Fruit fly (Drosophila melanogaster) whole organism, wandering third instar larva: ENCODE data around the gene CG11403.

Experiments
- Abd-B ChIP-seq: fragments of >200 bp; optimal IDR thresholded peaks from 2 replicates; lab custom pipeline; 2017; ENCODE audit warnings: missing biosample characterization, missing genetic modification characterization
- Dfd ChIP-seq: fragments of >200 bp; optimal IDR thresholded peaks from 2 replicates; lab custom pipeline; 2017; ENCODE audit warnings: missing biosample characterization, missing genetic modification characterization
- Rel ChIP-seq, 2 experiments: fragments of 200-800 bp; sonication (Bioruptor generic) in 1 of 2; optimal IDR thresholded peaks; 2 replicates in 1 of 2; 3 replicates in 1 of 2; lab custom pipeline; 2016 to 2019; ENCODE audit warnings: mild to moderate bottlenecking in 2 of 2, missing biosample characterization in 2 of 2, missing genetic modification characterization in 2 of 2, moderate library complexity in 1 of 2
- Sp1 ChIP-seq: fragments of 200-800 bp; sonication (Bioruptor generic); optimal IDR thresholded peaks from 3 replicates; lab custom pipeline; 2019; ENCODE audit warnings: missing biosample characterization, mild to moderate bottlenecking, missing genetic modification characterization, moderate library complexity
- dmrt93B ChIP-seq: fragments of 200-800 bp; sonication (Bioruptor generic); optimal IDR thresholded peaks from 2 replicates; lab custom pipeline; 2018; ENCODE audit warnings: missing biosample characterization, mild to moderate bottlenecking, missing genetic modification characterization
- fru ChIP-seq: fragments of 200-800 bp; sonication (Bioruptor generic); optimal IDR thresholded peaks from 3 replicates; lab custom pipeline; 2016; ENCODE audit warnings: missing biosample characterization, mild to moderate bottlenecking, missing genetic modification characterization
- pan ChIP-seq: fragments of >200 bp; optimal IDR thresholded peaks from 2 replicates; lab custom pipeline; 2017
- psq ChIP-seq: fragments of 200-800 bp; sonication (Bioruptor generic); optimal IDR thresholded peaks from 3 replicates; lab custom pipeline; 2017; ENCODE audit warnings: missing biosample characterization, mild to moderate bottlenecking, missing genetic modification characterization, moderate library complexity
- usp ChIP-seq: fragments of >200 bp; optimal IDR thresholded peaks from 2 replicates; lab custom pipeline; 2017; ENCODE audit warnings: missing biosample characterization, missing genetic modification characterization

DNA sequence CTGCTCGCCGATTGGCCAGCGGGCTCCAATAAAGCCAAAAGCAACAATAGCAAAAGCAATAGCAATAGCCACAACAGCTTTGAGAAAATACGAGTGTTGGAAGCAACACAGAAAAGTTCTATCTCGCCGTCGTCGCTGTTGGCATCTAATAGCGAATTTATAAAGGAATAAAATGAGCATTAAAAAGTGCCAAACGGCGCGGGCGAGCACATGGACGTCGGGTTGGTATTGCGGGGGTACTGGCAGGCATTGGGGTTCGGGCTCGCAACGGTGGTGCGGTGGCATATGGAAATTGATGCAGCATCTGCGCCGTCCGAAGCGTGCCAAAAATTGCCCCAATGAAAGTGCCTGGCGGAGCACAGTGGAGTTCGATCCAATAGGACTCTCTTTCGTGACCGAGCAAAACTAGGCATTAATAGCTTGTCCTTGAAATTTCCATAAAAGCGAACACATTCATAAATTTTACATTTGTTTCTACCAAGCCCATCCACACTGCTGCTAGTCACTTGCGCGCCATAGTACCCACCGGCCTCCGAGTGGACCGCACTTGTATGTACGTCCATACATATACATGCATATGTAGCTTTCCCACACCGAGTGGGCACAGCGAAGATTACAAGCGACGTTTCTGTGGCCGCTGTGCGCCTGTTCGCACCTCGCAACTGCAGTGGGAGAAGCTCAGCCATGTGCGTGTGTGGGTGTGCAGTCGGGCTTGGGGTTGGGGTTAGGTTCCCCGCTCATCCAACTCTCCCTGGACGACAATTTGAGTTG lies 37.3 kb upstream of the CG11403 start:
- TF ChIP-seq psq (GFP tag; lab: Kevin White, UChicago) (peak; percentile 82), fru (GFP tag; lab: Kevin White, UChicago) (peak; percentile 95), Abd-B (GFP tag; lab: Kevin White, UChicago) (no peak), dmrt93B (GFP tag; lab: Kevin White, UChicago) (peak; percentile 91), Dfd (GFP tag; lab: Kevin White, UChicago) (no peak), usp (GFP tag; lab: Kevin White, UChicago) (no peak), pan (lab: Kevin White, UChicago) (no peak), Rel (GFP tag; optimal IDR thresholded peaks at IDR 0.05; lab: Kevin White, UChicago) (peak; percentile 68), Rel (tag; optimal IDR thresholded peaks at IDR 0.05; lab: Kevin White, UChicago) (peak; percentile 37), Sp1 (GFP tag; lab: Kevin White, UChicago) (peak; percentile 87)
